Worm (Caenorhabditis elegans) whole organism, L4 larva: ENCODE data around the gene scl-15.

Experiments
- F26F4.8 ChIP-seq: fragments of 200-800 bp; sonication (Bioruptor generic); conservative IDR thresholded peaks from 2 replicates; pipeline ENCODE4 v1.3.6; 2022; ENCODE audit warnings: missing genetic modification characterization, missing compliant biosample characterization
- F37D6.2 ChIP-seq: sonication (generic microtip); optimal IDR thresholded peaks from 2 replicates; lab custom pipeline; 2016; ENCODE audit warnings: mild to moderate bottlenecking, missing genetic modification characterization, missing compliant biosample characterization
- F49E8.2 ChIP-seq: sonication (generic microtip); optimal IDR thresholded peaks from 2 replicates; lab custom pipeline; 2016; ENCODE audit warnings: missing compliant biosample characterization, mild to moderate bottlenecking, missing genetic modification characterization, borderline replicate concordance
- Y5F2A.4 ChIP-seq: fragments of 200-800 bp; sonication (Bioruptor generic); optimal IDR thresholded peaks from 2 replicates; lab custom pipeline; 2018; ENCODE audit warnings: mild to moderate bottlenecking, missing genetic modification characterization, missing compliant biosample characterization
- Y75B8A.6 ChIP-seq: fragments of 200-800 bp; sonication (Bioruptor generic); IDR thresholded peaks from 2 replicates; pipeline ENCODE4 v1.3.6; 2022; ENCODE audit warnings: missing genetic modification reagents, missing genetic modification characterization, missing compliant biosample characterization
- ZK337.2 ChIP-seq: fragments of 200-800 bp; sonication (Bioruptor generic); IDR thresholded peaks from 2 replicates; pipeline ENCODE4 v1.3.6; 2022; ENCODE audit warnings: missing genetic modification reagents, missing genetic modification characterization, missing compliant biosample characterization
- ZK546.5 ChIP-seq, 2 experiments: sonication (generic microtip); optimal IDR thresholded peaks; 2 replicates each; lab custom pipeline; 2017; ENCODE audit warnings: missing biosample characterization in 2 of 2, missing genetic modification characterization in 2 of 2
- ama-1 ChIP-seq: fragments of 150-350 bp; optimal IDR thresholded peaks from 2 replicates; lab custom pipeline; 2014; ENCODE audit warnings: inconsistent platforms, mixed read lengths
- ceh-28 ChIP-seq: fragments of 150-350 bp; optimal IDR thresholded peaks from 2 replicates; lab custom pipeline; 2014; ENCODE audit warnings: missing biosample characterization, missing genetic modification reagents, missing genetic modification characterization
- ceh-32 ChIP-seq: sonication (generic microtip); optimal IDR thresholded peaks from 2 replicates; lab custom pipeline; 2016; ENCODE audit warnings: mild to moderate bottlenecking, missing genetic modification characterization, missing compliant biosample characterization; ENCODE audit not compliant: poor library complexity
- ceh-44 ChIP-seq: fragments of 200-800 bp; sonication (Bioruptor generic); IDR thresholded peaks from 2 replicates; pipeline ENCODE4 v1.3.6; 2022; ENCODE audit warnings: missing genetic modification reagents, missing genetic modification characterization, missing compliant biosample characterization
- ceh-62 ChIP-seq: sonication (generic microtip); optimal IDR thresholded peaks from 2 replicates; lab custom pipeline; 2017; ENCODE audit warnings: missing biosample characterization, missing genetic modification characterization
- ctbp-1 ChIP-seq: fragments of 200-800 bp; sonication (Bioruptor generic); IDR thresholded peaks from 2 replicates; pipeline ENCODE4 v1.3.6; 2022; ENCODE audit warnings: missing genetic modification reagents, missing genetic modification characterization, missing compliant biosample characterization
- daf-12 ChIP-seq: fragments of 150-350 bp; optimal IDR thresholded peaks from 2 replicates; lab custom pipeline; 2014; ENCODE audit warnings: missing biosample characterization, missing genetic modification reagents, missing genetic modification characterization
- daf-16 ChIP-seq, 3 experiments: sonication (generic microtip); optimal IDR thresholded peaks; 2 replicates each; lab custom pipeline; 2016 to 2017; ENCODE audit warnings: missing genetic modification characterization in 3 of 3, missing genetic modification reagents in 3 of 3, mild to moderate bottlenecking in 2 of 3, missing compliant biosample characterization in 2 of 3, missing biosample characterization in 1 of 3, moderate library complexity in 1 of 3
- daf-19 ChIP-seq: fragments of 200-800 bp; sonication (Bioruptor generic); conservative IDR thresholded peaks from 2 replicates; pipeline ENCODE4 v1.3.6; 2022; ENCODE audit warnings: missing genetic modification characterization, missing compliant biosample characterization
- dmd-6 ChIP-seq: fragments of 200-800 bp; sonication (Bioruptor generic); IDR thresholded peaks from 2 replicates; pipeline ENCODE4 v1.3.6; 2022; ENCODE audit warnings: missing genetic modification reagents, missing genetic modification characterization, missing compliant biosample characterization
- egl-27 ChIP-seq: sonication (generic microtip); optimal IDR thresholded peaks from 3 replicates; lab custom pipeline; 2017; ENCODE audit warnings: missing biosample characterization, missing genetic modification reagents, missing genetic modification characterization
- egl-43 ChIP-seq: fragments of 200-800 bp; sonication (Bioruptor generic); IDR thresholded peaks from 2 replicates; pipeline ENCODE4 v1.3.6; 2022; ENCODE audit warnings: missing genetic modification reagents, missing genetic modification characterization, missing compliant biosample characterization
- fos-1 ChIP-seq: fragments of 150-350 bp; optimal IDR thresholded peaks from 2 replicates; lab custom pipeline; 2014; ENCODE audit warnings: missing biosample characterization, missing genetic modification characterization
- gei-8 ChIP-seq: fragments of 200-800 bp; sonication (Bioruptor generic); optimal IDR thresholded peaks from 2 replicates; lab custom pipeline; 2018; ENCODE audit warnings: mild to moderate bottlenecking, missing genetic modification characterization, missing compliant biosample characterization
- lin-39 ChIP-seq: fragments of 150-350 bp; optimal IDR thresholded peaks from 2 replicates; lab custom pipeline; 2014; ENCODE audit warnings: missing biosample characterization, missing genetic modification reagents, missing genetic modification characterization
- madf-5 ChIP-seq, 2 experiments: fragments of 200-800 bp; sonication (Bioruptor generic); IDR thresholded peaks; 2 replicates each; pipeline ENCODE4 v1.3.6; 2022; ENCODE audit warnings: missing compliant biosample characterization in 2 of 2, missing genetic modification characterization in 2 of 2
- mdt-29 ChIP-seq: fragments of 200-800 bp; sonication (Bioruptor generic); IDR thresholded peaks from 2 replicates; pipeline ENCODE4 v1.3.6; 2022; ENCODE audit warnings: missing genetic modification reagents, missing genetic modification characterization, missing compliant biosample characterization
- mes-2 ChIP-seq: sonication (generic microtip); optimal IDR thresholded peaks from 2 replicates; lab custom pipeline; 2016; ENCODE audit warnings: missing genotype, mild to moderate bottlenecking, missing genetic modification characterization, missing compliant biosample characterization; ENCODE audit not compliant: poor library complexity, severe bottlenecking
- mxl-3 ChIP-seq: fragments of 200-800 bp; sonication (Bioruptor generic); optimal IDR thresholded peaks from 2 replicates; lab custom pipeline; 2018; ENCODE audit warnings: mild to moderate bottlenecking, missing genetic modification characterization, missing compliant biosample characterization
- nhr-102 ChIP-seq: sonication (generic microtip); optimal IDR thresholded peaks from 2 replicates; lab custom pipeline; 2016; ENCODE audit warnings: mild to moderate bottlenecking, missing genetic modification characterization, moderate library complexity, missing compliant biosample characterization
- nhr-25 ChIP-seq: sonication (generic microtip); optimal IDR thresholded peaks from 2 replicates; lab custom pipeline; 2017; ENCODE audit warnings: missing genetic modification characterization, mild to moderate bottlenecking, missing compliant biosample characterization, antibody characterized with exemption, moderate library complexity, borderline replicate concordance; ENCODE audit not compliant: insufficient read depth
- nhr-48 ChIP-seq: sonication (generic microtip); optimal IDR thresholded peaks from 2 replicates; lab custom pipeline; 2016; ENCODE audit warnings: mild to moderate bottlenecking, missing genetic modification characterization, missing compliant biosample characterization
- nhr-6 ChIP-seq: fragments of 150-350 bp; optimal IDR thresholded peaks from 2 replicates; lab custom pipeline; 2014; ENCODE audit warnings: missing biosample characterization, missing genetic modification characterization
- php-3 ChIP-seq: fragments of 200-800 bp; sonication (Bioruptor generic); IDR thresholded peaks from 2 replicates; pipeline ENCODE4 v1.3.6; 2022; ENCODE audit warnings: missing genetic modification reagents, missing genetic modification characterization, missing compliant biosample characterization
- saeg-2 ChIP-seq: fragments of 200-800 bp; sonication (Bioruptor generic); IDR thresholded peaks from 2 replicates; pipeline ENCODE4 v1.3.6; 2022; ENCODE audit warnings: missing genetic modification reagents, missing genetic modification characterization, missing compliant biosample characterization
- set-16 ChIP-seq: fragments of 200-800 bp; sonication (Bioruptor generic); IDR thresholded peaks from 2 replicates; pipeline ENCODE4 v1.3.6; 2022; ENCODE audit warnings: missing genetic modification reagents, missing genetic modification characterization, missing compliant biosample characterization
- skn-1 ChIP-seq: fragments of 150-350 bp; optimal IDR thresholded peaks from 2 replicates; lab custom pipeline; 2014; ENCODE audit warnings: missing biosample characterization, missing genetic modification characterization
- snpc-4 ChIP-seq: fragments of 150-350 bp; optimal IDR thresholded peaks from 2 replicates; lab custom pipeline; 2014; ENCODE audit warnings: missing biosample characterization, missing genetic modification characterization
- ztf-7 ChIP-seq: fragments of 150-350 bp; optimal IDR thresholded peaks from 2 replicates; lab custom pipeline; 2014; ENCODE audit warnings: missing biosample characterization, missing genetic modification characterization

Gene scl-15

ce11 chrII:3284558-3284957 is at the start of gene scl-15:
Gene scl-15, minus strand, starts transcription at chrII:3284658.
- no peak for TF ChIP-seq daf-16 (GFP tag; optimal IDR thresholded peaks at IDR 0.05; lab: Kevin White, UChicago)
- TF ChIP-seq daf-16 (tag; optimal IDR thresholded peaks at IDR 0.05; lab: Kevin White, UChicago) = no peak
- TF ChIP-seq ctbp-1 (GFP tag; lab: Robert Waterston, UW) = no peak
- no peak for TF ChIP-seq mes-2 (tag; lab: Kevin White, UChicago)
- TF ChIP-seq skn-1 (tag; lab: Kevin White, UChicago) = no peak
- TF ChIP-seq php-3 (GFP tag; lab: Robert Waterston, UW) = no peak
- no peak for TF ChIP-seq dmd-6 (GFP tag; lab: Robert Waterston, UW)
- no peak for TF ChIP-seq ZK546.5 (tag; optimal IDR thresholded peaks at IDR 0.05; lab: Kevin White, UChicago)

- TF ChIP-seq ceh-44 (GFP tag; lab: Robert Waterston, UW) = no peak
- no peak for TF ChIP-seq fos-1 (tag; lab: Kevin White, UChicago)
- no peak for TF ChIP-seq ceh-62 (tag; lab: Kevin White, UChicago)
- no peak for TF ChIP-seq daf-12 (tag; lab: Kevin White, UChicago)
- TF ChIP-seq F49E8.2 (tag; lab: Kevin White, UChicago) = no peak
- TF ChIP-seq madf-5 (GFP tag; IDR thresholded peaks at IDR 0.05; lab: Robert Waterston, UW) = no peak
- TF ChIP-seq lin-39 (tag; lab: Kevin White, UChicago) = no peak
- no peak for TF ChIP-seq F37D6.2 (tag; lab: Kevin White, UChicago)
- TF ChIP-seq saeg-2 (GFP tag; lab: Robert Waterston, UW) = no peak
- TF ChIP-seq ceh-28 (tag; lab: Kevin White, UChicago) = no peak
- no peak for TF ChIP-seq egl-27 (tag; lab: Kevin White, UChicago)
- no peak for TF ChIP-seq Y5F2A.4 (GFP tag; lab: Kevin White, UChicago)
- TF ChIP-seq nhr-25 (tag; lab: Kevin White, UChicago) = no peak
- TF ChIP-seq nhr-6 (tag; lab: Kevin White, UChicago) = no peak
- TF ChIP-seq egl-43 (GFP tag; lab: Robert Waterston, UW) = no peak
- no peak for TF ChIP-seq dmd-6 (GFP tag; lab: Robert Waterston, UW)
- no peak for TF ChIP-seq daf-19
- TF ChIP-seq ZK337.2 (GFP tag; lab: Robert Waterston, UW) = no peak
- no peak for TF ChIP-seq ama-1 (lab: Kevin White, UChicago)
These were observed 47.6 kb upstream of the scl-15 start, which contains the start of gene irld-27 for ce11 chrII:3332039-3332438. Gene irld-27, plus strand, starts transcription at chrII:3332339.

- no peak for TF ChIP-seq php-3 (GFP tag; lab: Robert Waterston, UW)
- TF ChIP-seq fos-1 (tag; lab: Kevin White, UChicago) = no peak
- TF ChIP-seq mxl-3 (GFP tag; lab: Kevin White, UChicago) = no peak
- no peak for TF ChIP-seq ceh-32 (tag; lab: Kevin White, UChicago)
- no peak for TF ChIP-seq nhr-102
- TF ChIP-seq F26F4.8 (GFP tag; lab: Robert Waterston, UW) = no peak
- no peak for TF ChIP-seq snpc-4 (tag; lab: Kevin White, UChicago)
These were observed 42.6 kb upstream of the scl-15 start, which contains the start of gene Y46D2A.3 for ce11 chrII:3327104-3327503. Gene Y46D2A.3, minus strand, starts transcription at chrII:3327204.

ce11 chrII:3323179-3323578 is 38.7 kb upstream of the scl-15 start, which contains the start of gene Y46D2A.2:
Gene Y46D2A.2, minus strand, starts transcription at chrII:3323279.
- TF ChIP-seq mdt-29 (GFP tag; lab: Robert Waterston, UW) = no peak
- no peak for TF ChIP-seq set-16 (GFP tag; lab: Robert Waterston, UW)
- no peak for TF ChIP-seq fos-1 (tag; lab: Kevin White, UChicago)
- no peak for TF ChIP-seq ztf-7 (tag; lab: Kevin White, UChicago)
- TF ChIP-seq F26F4.8 (GFP tag; lab: Robert Waterston, UW) = no peak
- no peak for TF ChIP-seq ZK546.5 (tag; optimal IDR thresholded peaks at IDR 0.05; lab: Kevin White, UChicago)
- no peak for TF ChIP-seq nhr-48
- TF ChIP-seq gei-8 (GFP tag; lab: Kevin White, UChicago) = no peak
- no peak for TF ChIP-seq Y75B8A.6 (GFP tag; lab: Robert Waterston, UW)
- no peak for TF ChIP-seq lin-39 (tag; lab: Kevin White, UChicago)
- no peak for TF ChIP-seq mes-2 (tag; lab: Kevin White, UChicago)
